Worm (Caenorhabditis elegans): ENCODE data around the gene sqv-4.

DNA sequence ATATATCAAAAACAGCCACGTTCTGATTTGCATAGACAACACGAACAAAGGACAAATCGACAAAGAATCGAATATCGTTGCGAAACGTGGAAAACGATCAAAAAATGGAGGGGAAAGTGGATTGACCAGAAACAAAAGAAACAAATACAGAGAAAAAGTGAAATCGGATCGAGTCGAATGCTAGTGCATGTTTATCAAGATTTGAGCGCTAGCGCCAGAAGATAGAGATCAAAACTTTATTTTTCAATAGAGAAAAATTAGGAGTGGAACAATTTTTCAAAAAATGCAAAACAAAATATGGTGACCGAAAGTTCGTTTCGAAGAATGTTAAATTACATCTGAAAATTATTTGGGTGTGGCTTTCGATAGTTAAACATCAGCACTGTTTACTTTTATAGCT is 733 bp upstream of the sqv-4 start:
- no peak for TF ChIP-seq cog-1 (tag; optimal IDR thresholded peaks at IDR 0.05)
- TF ChIP-seq med-1 (GFP tag; optimal IDR thresholded peaks at IDR 0.05; ENCODE audit: insufficient read depth) = no peak
- TF ChIP-seq T22C8.4 (GFP tag; IDR thresholded peaks at IDR 0.05) = no peak
- TF ChIP-seq klf-2 (GFP tag; conservative IDR thresholded peaks at IDR 0.05) = no peak

Measured in whole organism, midembryonic.